Fruit fly (Drosophila melanogaster): ENCODE measurements around the gene Muc30E.

Muc30E gene

dm6 chr2L:9907320-9908256 is 4.7 kb upstream of the Muc30E start:
- TF ChIP-seq EcR (GFP tag; optimal IDR thresholded peaks at IDR 0.05) (no peak), CG8478 (optimal IDR thresholded peaks at IDR 0.05) (no peak), Dll (optimal IDR thresholded peaks at IDR 0.05) (no peak), psq (optimal IDR thresholded peaks at IDR 0.05) (no peak), pan (optimal IDR thresholded peaks at IDR 0.05) (no peak), usp (GFP tag; optimal IDR thresholded peaks at IDR 0.05) (no peak)

dm6 chr2L:9906641-9907040 is 3.7 kb upstream of the Muc30E start:
- TF ChIP-seq psq (optimal IDR thresholded peaks at IDR 0.05) (no peak), EcR (GFP tag; optimal IDR thresholded peaks at IDR 0.05) (no peak), Dll (optimal IDR thresholded peaks at IDR 0.05) (no peak), CG8478 (optimal IDR thresholded peaks at IDR 0.05) (no peak), usp (GFP tag; optimal IDR thresholded peaks at IDR 0.05) (no peak), pan (optimal IDR thresholded peaks at IDR 0.05) (no peak)

DNA sequence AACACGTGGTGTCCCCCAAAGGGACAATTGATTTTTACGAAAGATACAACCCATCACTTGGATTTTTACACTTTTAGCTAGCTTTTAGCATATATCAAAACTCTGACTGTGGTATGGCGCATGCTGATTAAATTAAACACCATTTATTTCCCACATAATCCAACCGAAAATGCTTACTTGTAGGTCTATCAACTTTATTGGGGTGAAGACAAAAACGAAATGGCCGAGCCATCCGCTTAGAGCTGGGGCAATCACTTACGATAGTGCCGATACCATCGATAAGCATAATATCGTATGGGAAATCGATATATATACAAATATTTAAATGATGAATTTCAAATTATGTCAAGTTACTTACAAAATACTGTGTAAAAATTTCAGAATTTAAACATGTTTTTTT is 5.6 kb downstream of the Muc30E start, which contains the start of gene RpS2:
TSS of gene RpS2 (minus strand) at position 257 of the 400 bp plus-strand sequence.
- TF ChIP-seq EcR (GFP tag; optimal IDR thresholded peaks at IDR 0.05) (no peak), psq (optimal IDR thresholded peaks at IDR 0.05) (no peak), usp (GFP tag; optimal IDR thresholded peaks at IDR 0.05) (no peak), pan (optimal IDR thresholded peaks at IDR 0.05) (no peak), CG8478 (optimal IDR thresholded peaks at IDR 0.05) (no peak), Dll (optimal IDR thresholded peaks at IDR 0.05) (no peak)

DNA sequence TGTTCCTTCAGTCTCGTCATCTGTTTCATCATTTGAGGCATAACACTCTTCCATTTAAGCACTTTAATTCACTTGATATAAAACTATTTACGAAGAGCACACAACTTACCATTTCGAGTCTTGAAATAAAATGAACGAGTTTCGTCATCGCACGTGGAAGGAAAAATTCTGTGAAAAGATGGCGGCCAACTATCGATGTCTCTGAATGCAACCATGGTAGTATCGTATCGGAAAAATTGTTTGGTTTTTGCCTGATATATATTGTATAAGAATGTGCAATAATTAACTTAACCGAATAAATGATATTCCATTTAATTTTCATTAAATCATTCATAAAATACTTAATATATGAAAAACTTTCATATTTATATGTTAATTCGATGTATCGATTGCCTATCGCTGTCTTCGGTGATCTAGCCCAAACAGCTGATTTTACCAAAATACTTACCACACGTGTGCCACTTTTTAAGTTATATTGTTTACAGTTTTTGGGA is 8.0 kb downstream of the Muc30E start, which contains the start of gene Bka:
TSS of gene Bka (plus strand) at position 417 of the 494 bp plus-strand sequence.
- TF ChIP-seq psq (optimal IDR thresholded peaks at IDR 0.05): no peak
- no peak for TF ChIP-seq EcR (GFP tag; optimal IDR thresholded peaks at IDR 0.05)
- no peak for TF ChIP-seq Dll (optimal IDR thresholded peaks at IDR 0.05)
- TF ChIP-seq usp (GFP tag; optimal IDR thresholded peaks at IDR 0.05): no peak
- no peak for TF ChIP-seq CG8478 (optimal IDR thresholded peaks at IDR 0.05)
- no peak for TF ChIP-seq pan (optimal IDR thresholded peaks at IDR 0.05)

dm6 chr2L:9894193-9894592 is 8.7 kb downstream of the Muc30E start:
- TF ChIP-seq pan (optimal IDR thresholded peaks at IDR 0.05) (no peak), usp (GFP tag; optimal IDR thresholded peaks at IDR 0.05) (no peak), CG8478 (optimal IDR thresholded peaks at IDR 0.05) (no peak), psq (optimal IDR thresholded peaks at IDR 0.05) (no peak), EcR (GFP tag; optimal IDR thresholded peaks at IDR 0.05) (no peak), Dll (optimal IDR thresholded peaks at IDR 0.05) (no peak)

- no peak for TF ChIP-seq pan (optimal IDR thresholded peaks at IDR 0.05)
- TF ChIP-seq Dll (optimal IDR thresholded peaks at IDR 0.05): no peak
- TF ChIP-seq usp (GFP tag; optimal IDR thresholded peaks at IDR 0.05): no peak
- TF ChIP-seq psq (optimal IDR thresholded peaks at IDR 0.05): no peak
- TF ChIP-seq EcR (GFP tag; optimal IDR thresholded peaks at IDR 0.05): no peak
- no peak for TF ChIP-seq CG8478 (optimal IDR thresholded peaks at IDR 0.05)
Measured at dm6 chr2L:9893183-9893582, 9.7 kb downstream of the Muc30E start, which contains the start of gene mtDNA-helicase. Gene mtDNA-helicase, minus strand, starts transcription at chr2L:9893446.

- TF ChIP-seq psq (optimal IDR thresholded peaks at IDR 0.05): no peak
- TF ChIP-seq usp (GFP tag; optimal IDR thresholded peaks at IDR 0.05): no peak
- no peak for TF ChIP-seq CG8478 (optimal IDR thresholded peaks at IDR 0.05)
- no peak for TF ChIP-seq Dll (optimal IDR thresholded peaks at IDR 0.05)
- no peak for TF ChIP-seq pan (optimal IDR thresholded peaks at IDR 0.05)
- no peak for TF ChIP-seq EcR (GFP tag; optimal IDR thresholded peaks at IDR 0.05)
Measured at dm6 chr2L:9890576-9890975, 12.4 kb downstream of the Muc30E start, which contains the start of the genes CG34183 and CG4537. Gene CG34183, minus strand, starts transcription at chr2L:9890772. Gene CG4537, plus strand, starts transcription at chr2L:9890885.

DNA sequence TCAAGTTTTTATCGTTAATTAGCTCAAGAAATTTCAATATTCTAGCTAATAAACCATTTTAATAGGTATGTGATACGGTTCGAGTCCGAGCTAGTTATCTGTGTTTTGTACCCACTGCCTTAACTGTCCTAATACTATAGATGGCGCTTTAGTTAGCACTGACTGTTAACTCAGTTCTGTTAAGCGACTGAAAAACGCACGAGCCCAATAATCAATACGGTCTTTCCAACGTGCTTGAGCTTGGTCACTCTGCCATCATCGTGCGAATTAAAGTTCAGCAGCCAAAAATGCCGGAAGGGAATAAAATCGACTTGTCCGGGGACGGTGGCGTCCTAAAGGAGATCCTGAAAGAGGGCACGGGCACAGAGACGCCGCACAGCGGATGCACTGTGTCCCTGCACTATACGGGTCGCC is 15.1 kb downstream of the Muc30E start, which contains the start of gene Fkbp59:
TSS of gene Fkbp59 (plus strand) at position 150 of the 414 bp plus-strand sequence.
- TF ChIP-seq CG8478 (optimal IDR thresholded peaks at IDR 0.05): no peak

dm6 chr2L:9886086-9886485 is 16.8 kb downstream of the Muc30E start, which contains the start of gene nAChRalpha6:
Gene nAChRalpha6, minus strand, starts transcription at chr2L:9886250.
- TF ChIP-seq CG8478 (optimal IDR thresholded peaks at IDR 0.05) (no peak), EcR (GFP tag; optimal IDR thresholded peaks at IDR 0.05) (no peak), psq (optimal IDR thresholded peaks at IDR 0.05) (no peak), Dll (optimal IDR thresholded peaks at IDR 0.05) (no peak), usp (GFP tag; optimal IDR thresholded peaks at IDR 0.05) (no peak), pan (optimal IDR thresholded peaks at IDR 0.05) (no peak)

dm6 chr2L:9882393-9882971 is 20.4 kb downstream of the Muc30E start:
- TF ChIP-seq Dll (optimal IDR thresholded peaks at IDR 0.05) (no peak), EcR (GFP tag; optimal IDR thresholded peaks at IDR 0.05) (no peak), CG8478 (optimal IDR thresholded peaks at IDR 0.05) (no peak), psq (optimal IDR thresholded peaks at IDR 0.05) (no peak)

- TF ChIP-seq CG8478 (optimal IDR thresholded peaks at IDR 0.05): no peak
- TF ChIP-seq EcR (GFP tag; optimal IDR thresholded peaks at IDR 0.05): no peak
Measured at dm6 chr2L:9864337-9864736, 38.6 kb downstream of the Muc30E start.

- no peak for TF ChIP-seq psq (optimal IDR thresholded peaks at IDR 0.05)
- TF ChIP-seq usp (GFP tag; optimal IDR thresholded peaks at IDR 0.05): no peak
Measured at dm6 chr2L:9863479-9863878, 39.4 kb downstream of the Muc30E start.

All from whole organism.